Worm (Caenorhabditis elegans) whole organism, L1 larva: ENCODE results near the gene hum-2.

Experiments used
- C04F5.9 ChIP-seq: sonication (generic microtip); optimal IDR thresholded peaks from 2 replicates; lab custom pipeline; 2016; ENCODE audit warnings: missing genetic modification characterization, missing compliant biosample characterization
- C16A3.4 ChIP-seq: fragments of 150-350 bp; optimal IDR thresholded peaks from 2 replicates; lab custom pipeline; 2014; ENCODE audit warnings: missing biosample characterization, missing genetic modification characterization
- Y116A8C.19 ChIP-seq: sonication (generic microtip); optimal IDR thresholded peaks from 2 replicates; lab custom pipeline; 2016; ENCODE audit warnings: missing compliant biosample characterization, missing genetic modification characterization, borderline replicate concordance
- alr-1 ChIP-seq: fragments of 200-800 bp; sonication (Bioruptor generic); optimal IDR thresholded peaks from 2 replicates; lab custom pipeline; 2018; ENCODE audit warnings: borderline replicate concordance, mild to moderate bottlenecking, missing genetic modification characterization, missing compliant biosample characterization
- ceh-63 ChIP-seq: fragments of 200-800 bp; sonication (Bioruptor generic); optimal IDR thresholded peaks from 2 replicates; lab custom pipeline; 2018; ENCODE audit warnings: mild to moderate bottlenecking, missing genetic modification characterization, missing compliant biosample characterization
- ceh-82 ChIP-seq, 3 experiments: fragments of 150-350 bp in 1 of 3; sonication (generic microtip) in 2 of 3; optimal IDR thresholded peaks; 2 replicates each; lab custom pipeline; 2014 to 2017; ENCODE audit warnings: missing biosample characterization in 3 of 3, missing genetic modification characterization in 3 of 3
- ceh-90 ChIP-seq: sonication (generic microtip); optimal IDR thresholded peaks from 2 replicates; lab custom pipeline; 2016; ENCODE audit warnings: missing genetic modification characterization, missing compliant biosample characterization
- efl-1 ChIP-seq, 4 experiments: fragments of 150-350 bp; optimal IDR thresholded peaks in 3 of 4; peaks in 1 of 4; 1 replicate in 1 of 4; 2 replicates in 3 of 4; lab custom pipeline; 2014; ENCODE audit warnings: missing biosample characterization in 2 of 4, missing genetic modification characterization in 2 of 4, missing genetic modification reagents in 2 of 4
- efl-3 ChIP-seq: fragments of 200-800 bp; sonication (Bioruptor generic); optimal IDR thresholded peaks from 2 replicates; lab custom pipeline; 2018; ENCODE audit warnings: mild to moderate bottlenecking, missing genetic modification characterization, missing compliant biosample characterization
- fos-1 ChIP-seq: fragments of 150-350 bp; optimal IDR thresholded peaks from 2 replicates; lab custom pipeline; 2014; ENCODE audit warnings: missing biosample characterization, missing genetic modification characterization
- grh-1 ChIP-seq: fragments of 200-800 bp; sonication (Bioruptor generic); IDR thresholded peaks from 2 replicates; pipeline ENCODE4 v1.3.6; 2022; ENCODE audit warnings: missing genetic modification reagents, missing genetic modification characterization, missing compliant biosample characterization
- hlh-4 ChIP-seq: sonication (generic microtip); optimal IDR thresholded peaks from 2 replicates; lab custom pipeline; 2016; ENCODE audit warnings: mild to moderate bottlenecking, missing genetic modification characterization, missing compliant biosample characterization
- hpl-2 ChIP-seq: fragments of 150-350 bp; optimal IDR thresholded peaks from 2 replicates; lab custom pipeline; 2014; ENCODE audit warnings: missing biosample characterization, missing genetic modification reagents, missing genetic modification characterization
- isw-1 ChIP-seq: fragments of 200-800 bp; sonication (Bioruptor generic); IDR thresholded peaks from 2 replicates; pipeline ENCODE4 v1.3.6; 2022; ENCODE audit warnings: missing genetic modification characterization, missing compliant biosample characterization
- lin-15B ChIP-seq: fragments of 150-350 bp; sonication (generic microtip); optimal IDR thresholded peaks from 3 replicates; lab custom pipeline; 2014; ENCODE audit warnings: missing biosample characterization, missing genetic modification characterization
- lir-3 ChIP-seq: sonication (generic microtip); optimal IDR thresholded peaks from 2 replicates; lab custom pipeline; 2016; ENCODE audit warnings: mild to moderate bottlenecking, missing genetic modification characterization, moderate library complexity, missing compliant biosample characterization; ENCODE audit not compliant: poor library complexity
- mab-9 ChIP-seq: fragments of 200-800 bp; sonication (Bioruptor generic); IDR thresholded peaks from 2 replicates; pipeline ENCODE4 v1.3.6; 2022; ENCODE audit warnings: missing genetic modification reagents, missing genetic modification characterization, missing compliant biosample characterization
- nhr-19 ChIP-seq: fragments of 200-800 bp; sonication (Bioruptor generic); conservative IDR thresholded peaks from 2 replicates; pipeline ENCODE4 v1.3.6; 2022; ENCODE audit warnings: missing genetic modification characterization, missing compliant biosample characterization
- nhr-71 ChIP-seq: sonication (generic microtip); optimal IDR thresholded peaks from 2 replicates; lab custom pipeline; 2016; ENCODE audit warnings: mild to moderate bottlenecking, missing genetic modification characterization, moderate library complexity, missing compliant biosample characterization
- nhr-84 ChIP-seq: sonication (generic microtip); optimal IDR thresholded peaks from 2 replicates; lab custom pipeline; 2017; ENCODE audit warnings: missing biosample characterization, missing genetic modification characterization
- nhr-85 ChIP-seq: sonication (generic microtip); peaks from one replicate; lab custom pipeline; 2016; ENCODE audit warnings: missing genetic modification characterization, inconsistent platforms, missing compliant biosample characterization
- pqm-1 ChIP-seq: sonication (generic microtip); optimal IDR thresholded peaks from 3 replicates; lab custom pipeline; 2017; ENCODE audit warnings: missing biosample characterization, missing genetic modification characterization
- rnt-1 ChIP-seq: sonication (generic microtip); optimal IDR thresholded peaks from 2 replicates; lab custom pipeline; 2016; ENCODE audit warnings: mild to moderate bottlenecking, missing genetic modification characterization, moderate library complexity, missing compliant biosample characterization
- snpc-4 ChIP-seq: fragments of 150-350 bp; optimal IDR thresholded peaks from 2 replicates; lab custom pipeline; 2014; ENCODE audit warnings: missing biosample characterization, missing genetic modification characterization
- sox-4 ChIP-seq: sonication (generic microtip); optimal IDR thresholded peaks from 2 replicates; lab custom pipeline; 2016; ENCODE audit warnings: missing genetic modification characterization, missing compliant biosample characterization
- tbx-2 ChIP-seq: sonication (generic microtip); optimal IDR thresholded peaks from 2 replicates; lab custom pipeline; 2016; ENCODE audit warnings: missing genetic modification characterization, missing compliant biosample characterization
- tlp-1 ChIP-seq: fragments of 150-350 bp; optimal IDR thresholded peaks from 2 replicates; lab custom pipeline; 2014; ENCODE audit warnings: missing biosample characterization, missing genetic modification characterization
- unc-130 ChIP-seq: fragments of 150-350 bp; optimal IDR thresholded peaks from 2 replicates; lab custom pipeline; 2017; ENCODE audit warnings: missing biosample characterization, missing genetic modification characterization, inconsistent platforms
- unc-86 ChIP-seq: sonication (generic microtip); optimal IDR thresholded peaks from 2 replicates; lab custom pipeline; 2016; ENCODE audit warnings: missing genetic modification characterization, missing compliant biosample characterization
- unc-98 ChIP-seq: fragments of 200-800 bp; sonication (Bioruptor generic); IDR thresholded peaks from 2 replicates; pipeline ENCODE4 v1.3.6; 2022; ENCODE audit warnings: missing genetic modification characterization, missing compliant biosample characterization
- vab-15 ChIP-seq: sonication (generic microtip); optimal IDR thresholded peaks from 2 replicates; lab custom pipeline; 2017; ENCODE audit warnings: missing genotype, mild to moderate bottlenecking, missing genetic modification characterization, missing compliant biosample characterization
- zag-1 ChIP-seq: fragments of 150-350 bp; optimal IDR thresholded peaks from 2 replicates; lab custom pipeline; 2014; ENCODE audit warnings: missing biosample characterization, missing genetic modification characterization
- zip-4 ChIP-seq: fragments of 200-800 bp; sonication (Bioruptor generic); optimal IDR thresholded peaks from 2 replicates; lab custom pipeline; 2018; ENCODE audit warnings: mild to moderate bottlenecking, missing genetic modification characterization, moderate library complexity, missing compliant biosample characterization
- ztf-11 ChIP-seq, 2 experiments: sonication (generic microtip); optimal IDR thresholded peaks; 2 replicates each; lab custom pipeline; 2016 to 2017; ENCODE audit warnings: missing genetic modification characterization in 2 of 2, missing biosample characterization in 1 of 2, missing compliant biosample characterization in 1 of 2

Gene hum-2

ce11 chrV:9338452-9338851 lies 47.5 kb upstream of the hum-2 start (continued):
- TF ChIP-seq vab-15 (tag; lab: Kevin White, UChicago), result no peak
- TF ChIP-seq zip-4 (GFP tag; lab: Kevin White, UChicago), result no peak

DNA sequence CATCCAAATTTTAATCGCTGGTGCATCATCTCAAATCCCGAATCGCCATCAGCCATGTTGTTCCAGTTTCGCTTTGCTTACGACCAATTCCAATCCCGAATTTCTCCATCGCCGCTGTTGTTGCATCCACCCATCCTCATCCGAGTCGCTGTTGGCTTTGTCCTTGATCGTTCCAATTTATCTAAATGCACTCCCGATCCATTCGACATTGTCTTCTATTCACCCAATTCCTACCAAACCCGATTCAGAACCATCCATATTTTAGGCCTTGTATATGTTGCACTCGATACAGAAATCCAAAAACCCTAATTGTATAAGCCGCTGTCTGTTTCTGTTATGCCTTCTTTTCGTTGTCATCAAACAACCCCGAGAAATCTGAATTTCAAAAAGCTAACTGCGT lies 45.7 kb upstream of the hum-2 start:
- no peak for TF ChIP-seq efl-3 (GFP tag; lab: Kevin White, UChicago)
- TF ChIP-seq vab-15 (tag; lab: Kevin White, UChicago), result no peak
- no peak for TF ChIP-seq ceh-82 (tag; optimal IDR thresholded peaks at IDR 0.05; lab: Kevin White, UChicago)
- peak; percentile 20 for TF ChIP-seq rnt-1 (tag; lab: Kevin White, UChicago)
- no peak for TF ChIP-seq nhr-84
- no peak for TF ChIP-seq tbx-2 (tag; lab: Kevin White, UChicago)
- TF ChIP-seq C04F5.9 (tag; lab: Kevin White, UChicago), result no peak
- no peak for TF ChIP-seq ztf-11 (tag; optimal IDR thresholded peaks at IDR 0.05; lab: Kevin White, UChicago)
- no peak for TF ChIP-seq ceh-90 (tag; lab: Kevin White, UChicago)
- TF ChIP-seq C16A3.4 (tag; lab: Kevin White, UChicago), result peak; percentile 9
- no peak for TF ChIP-seq hlh-4
- no peak for TF ChIP-seq unc-98
- TF ChIP-seq unc-86, result peak; percentile 3
- peak; percentile 23 for TF ChIP-seq nhr-71 (tag; lab: Kevin White, UChicago)
- peak; percentile 23 for TF ChIP-seq ceh-63
- no peak for TF ChIP-seq snpc-4 (tag; lab: Kevin White, UChicago)
- TF ChIP-seq fos-1, result no peak
- TF ChIP-seq nhr-19 (GFP tag; lab: Robert Waterston, UW), result peak; percentile 24; the same call in 1 of the 2 replicates
- peak; percentile 56 for TF ChIP-seq grh-1 (GFP tag; lab: Robert Waterston, UW)
- no peak for TF ChIP-seq mab-9

DNA sequence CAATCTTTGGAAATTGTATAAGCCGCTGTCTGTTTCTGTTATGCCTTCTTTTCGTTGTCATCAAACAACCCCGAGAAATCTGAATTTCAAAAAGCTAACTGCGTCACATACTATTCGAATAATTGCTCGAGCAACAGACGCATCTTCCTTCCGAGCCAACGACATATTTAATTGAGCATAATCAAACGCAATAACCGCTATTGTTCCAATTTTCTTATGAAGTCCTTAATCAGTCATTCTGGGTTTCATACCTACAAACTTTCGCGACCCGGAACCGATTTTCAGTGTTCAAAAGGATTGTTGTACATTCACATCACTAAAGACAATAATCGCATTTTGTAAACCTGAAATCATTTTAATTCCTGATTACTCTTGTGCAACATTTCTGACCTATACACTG lies 44.2 kb upstream of the hum-2 start:
- peak; percentile 37; the same call in 1 of the 2 replicates for TF ChIP-seq grh-1 (GFP tag; lab: Robert Waterston, UW)

DNA sequence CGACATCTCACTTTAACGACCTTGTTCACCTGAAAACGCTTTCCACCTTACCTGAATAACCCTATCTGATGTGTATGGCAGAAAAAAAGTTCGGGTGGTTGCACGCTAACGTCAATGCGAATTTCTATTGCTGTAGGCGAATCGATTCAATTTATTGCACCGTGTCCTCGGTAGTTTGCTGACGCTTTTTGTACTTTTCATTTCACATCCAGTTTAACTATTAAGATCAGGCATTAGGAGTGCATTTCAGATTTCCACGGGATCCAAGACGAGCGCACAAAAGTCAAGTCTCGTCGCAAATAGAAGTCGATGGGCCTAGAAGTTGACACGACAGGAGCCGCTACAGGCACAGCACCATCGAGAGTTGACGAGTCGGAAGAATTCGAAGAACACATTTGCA lies 43.7 kb upstream of the hum-2 start:
- TF ChIP-seq grh-1 (GFP tag; lab: Robert Waterston, UW), result peak; percentile 23; the same call in 1 of the 2 replicates
- peak; percentile 16 for TF ChIP-seq nhr-19 (GFP tag; lab: Robert Waterston, UW)

- TF ChIP-seq sox-4 (tag; lab: Kevin White, UChicago) (no peak), Y116A8C.19 (no peak), nhr-84 (no peak), efl-1 (optimal IDR thresholded peaks at IDR 0.05; lab: Kevin White, UChicago) (no peak), efl-1 (GFP tag; optimal IDR thresholded peaks at IDR 0.05 in 1 of 2; lab: Kevin White, UChicago) (peak in 1 of 2 experiments; percentile 93), fos-1 (no peak), alr-1 (no peak), efl-3 (GFP tag; lab: Kevin White, UChicago) (no peak), tlp-1 (tag; lab: Kevin White, UChicago) (no peak), pqm-1 (tag; lab: Kevin White, UChicago) (no peak), hlh-4 (no peak), rnt-1 (tag; lab: Kevin White, UChicago) (no peak), hpl-2 (no peak), isw-1 (peak; percentile 14; the same call in 1 of the 2 replicates), unc-130 (tag; lab: Kevin White, UChicago) (no peak), lin-15B (tag; lab: Kevin White, UChicago) (no peak), lir-3 (no peak), zag-1 (tag; lab: Kevin White, UChicago) (no peak), nhr-19 (GFP tag; lab: Robert Waterston, UW) (0 out of 2 replicates have a peak, but pooled peaks have one; percentile 25), nhr-85 (tag; lab: Kevin White, UChicago) (peak; percentile 20)
- TF ChIP-seq, all 84 proteins: peak for 4
Observed at ce11 chrV:9342965-9343628, 42.9 kb upstream of the hum-2 start.
